Worm (Caenorhabditis elegans) whole organism, young adult: Measurements from ENCODE around the gene M117.3.

Experiments used
- B0261.1 ChIP-seq: sonication (generic microtip); optimal IDR thresholded peaks from 2 replicates; lab custom pipeline; 2016; ENCODE audit warnings: mild to moderate bottlenecking, missing genetic modification characterization, moderate library complexity, missing compliant biosample characterization
- B0336.3 ChIP-seq: fragments of 200-800 bp; sonication (Bioruptor generic); IDR thresholded peaks from 2 replicates; pipeline ENCODE4 v1.3.6; 2022; ENCODE audit warnings: missing genetic modification characterization, missing compliant biosample characterization
- C06A6.2 ChIP-seq: fragments of 200-800 bp; sonication (Bioruptor generic); conservative IDR thresholded peaks from 2 replicates; pipeline ENCODE4 v1.3.6; 2022; ENCODE audit warnings: missing genetic modification characterization, missing compliant biosample characterization
- F39B2.1 ChIP-seq: fragments of 200-800 bp; sonication (Bioruptor generic); IDR thresholded peaks from 2 replicates; pipeline ENCODE4 v1.3.6; 2022; ENCODE audit warnings: missing genetic modification reagents, missing genetic modification characterization, missing compliant biosample characterization
- F55B11.4 ChIP-seq: sonication (generic microtip); optimal IDR thresholded peaks from 2 replicates; lab custom pipeline; 2016; ENCODE audit warnings: missing compliant biosample characterization, missing genetic modification characterization, borderline replicate concordance; ENCODE audit not compliant: insufficient read depth
- F57A8.1 ChIP-seq: fragments of 200-800 bp; sonication (Bioruptor generic); optimal IDR thresholded peaks from 2 replicates; lab custom pipeline; 2018; ENCODE audit warnings: mild to moderate bottlenecking, missing genetic modification characterization, moderate library complexity, missing compliant biosample characterization
- K11D2.4 ChIP-seq: fragments of 200-800 bp; sonication (Bioruptor generic); IDR thresholded peaks from 2 replicates; pipeline ENCODE4 v1.3.6; 2022; ENCODE audit warnings: missing genetic modification reagents, missing genetic modification characterization, missing compliant biosample characterization
- Y53F4B.3 ChIP-seq: fragments of 200-800 bp; sonication (Bioruptor generic); IDR thresholded peaks from 2 replicates; pipeline ENCODE4 v1.3.6; 2022; ENCODE audit warnings: missing genetic modification reagents, missing genetic modification characterization, missing compliant biosample characterization
- Y79H2A.3 ChIP-seq: fragments of 200-800 bp; sonication (Bioruptor generic); conservative IDR thresholded peaks from 2 replicates; pipeline ENCODE4 v1.3.6; 2022; ENCODE audit warnings: missing genetic modification reagents, missing genetic modification characterization, missing compliant biosample characterization
- ZK185.1 ChIP-seq: sonication (generic microtip); optimal IDR thresholded peaks from 2 replicates; lab custom pipeline; 2016; ENCODE audit warnings: mild to moderate bottlenecking, missing genetic modification characterization, missing compliant biosample characterization; ENCODE audit not compliant: poor library complexity, severe bottlenecking
- ama-1 ChIP-seq, 3 experiments: fragments of 150-350 bp in 1 of 3; sonication (generic microtip) in 2 of 3; optimal IDR thresholded peaks; 2 replicates each; lab custom pipeline; 2014 to 2018; ENCODE audit warnings: missing biosample characterization in 2 of 3, missing genetic modification characterization in 2 of 3, missing genetic modification reagents in 2 of 3
- aptf-3 ChIP-seq: fragments of 200-800 bp; sonication (Bioruptor generic); IDR thresholded peaks from 2 replicates; pipeline ENCODE4 v1.3.6; 2022; ENCODE audit warnings: missing genetic modification characterization, missing compliant biosample characterization
- athp-1 ChIP-seq: sonication (generic microtip); optimal IDR thresholded peaks from 2 replicates; lab custom pipeline; 2017; ENCODE audit warnings: mild to moderate bottlenecking, missing genetic modification characterization, missing compliant biosample characterization
- attf-5 ChIP-seq: fragments of 200-800 bp; sonication (Bioruptor generic); optimal IDR thresholded peaks from 2 replicates; lab custom pipeline; 2018; ENCODE audit warnings: mild to moderate bottlenecking, missing genetic modification characterization, missing compliant biosample characterization
- attf-6 ChIP-seq: fragments of 200-800 bp; sonication (Bioruptor generic); IDR thresholded peaks from 2 replicates; pipeline ENCODE4 v1.3.6; 2022; ENCODE audit warnings: missing genetic modification reagents, missing genetic modification characterization, missing compliant biosample characterization
- bed-1 ChIP-seq: fragments of 200-800 bp; sonication (Bioruptor generic); IDR thresholded peaks from 2 replicates; pipeline ENCODE4 v1.3.6; 2022; ENCODE audit warnings: missing genetic modification reagents, missing genetic modification characterization, missing compliant biosample characterization
- bed-2 ChIP-seq: fragments of 200-800 bp; sonication (Bioruptor generic); IDR thresholded peaks from 2 replicates; pipeline ENCODE4 v1.3.6; 2022; ENCODE audit warnings: missing genetic modification reagents, missing genetic modification characterization, missing compliant biosample characterization
- cebp-2 ChIP-seq: fragments of 200-800 bp; sonication (Bioruptor generic); IDR thresholded peaks from 2 replicates; pipeline ENCODE4 v1.3.6; 2022; ENCODE audit warnings: missing genetic modification characterization, missing compliant biosample characterization
- ceh-100 ChIP-seq: fragments of 200-800 bp; sonication (Bioruptor generic); IDR thresholded peaks from 2 replicates; pipeline ENCODE4 v1.3.6; 2022; ENCODE audit warnings: missing genetic modification reagents, missing genetic modification characterization, missing compliant biosample characterization
- ceh-40 ChIP-seq: fragments of 200-800 bp; sonication (Bioruptor generic); IDR thresholded peaks from 2 replicates; pipeline ENCODE4 v1.3.6; 2022; ENCODE audit warnings: missing genetic modification characterization, missing compliant biosample characterization
- die-1 ChIP-seq: sonication (generic microtip); optimal IDR thresholded peaks from 2 replicates; lab custom pipeline; 2016; ENCODE audit warnings: missing genotype, mild to moderate bottlenecking, missing genetic modification characterization, missing compliant biosample characterization
- dox-1 ChIP-seq: fragments of 200-800 bp; sonication (Bioruptor generic); IDR thresholded peaks from 2 replicates; pipeline ENCODE4 v1.3.6; 2022; ENCODE audit warnings: missing genetic modification reagents, missing genetic modification characterization, missing compliant biosample characterization
- efl-1 ChIP-seq: fragments of 150-350 bp; optimal IDR thresholded peaks from 2 replicates; lab custom pipeline; 2014; ENCODE audit warnings: missing biosample characterization, missing genetic modification reagents, missing genetic modification characterization
- egl-18 ChIP-seq: fragments of 200-800 bp; sonication (Bioruptor generic); IDR thresholded peaks from 2 replicates; pipeline ENCODE4 v1.3.6; 2022; ENCODE audit warnings: missing genetic modification reagents, missing genetic modification characterization, missing compliant biosample characterization
- egl-44 ChIP-seq: fragments of 200-800 bp; sonication (Bioruptor generic); IDR thresholded peaks from 2 replicates; pipeline ENCODE4 v1.3.6; 2022; ENCODE audit warnings: missing genetic modification reagents, missing genetic modification characterization, missing compliant biosample characterization
- fkh-3 ChIP-seq: sonication (generic microtip); optimal IDR thresholded peaks from 2 replicates; lab custom pipeline; 2016; ENCODE audit warnings: mild to moderate bottlenecking, missing genetic modification characterization, missing compliant biosample characterization
- gei-17 ChIP-seq: fragments of 200-800 bp; sonication (Bioruptor generic); optimal IDR thresholded peaks from 2 replicates; lab custom pipeline; 2018; ENCODE audit warnings: mild to moderate bottlenecking, missing genetic modification characterization, missing compliant biosample characterization
- hlh-12 ChIP-seq: sonication (generic microtip); optimal IDR thresholded peaks from 2 replicates; lab custom pipeline; 2016; ENCODE audit warnings: missing genetic modification characterization, missing compliant biosample characterization
- hlh-26 ChIP-seq: fragments of 200-800 bp; sonication (Bioruptor generic); conservative IDR thresholded peaks from 2 replicates; pipeline ENCODE4 v1.3.6; 2022; ENCODE audit warnings: missing genetic modification reagents, missing genetic modification characterization, missing compliant biosample characterization
- let-526 ChIP-seq: fragments of 200-800 bp; sonication (Bioruptor generic); IDR thresholded peaks from 2 replicates; pipeline ENCODE4 v1.3.6; 2022; ENCODE audit warnings: missing genetic modification reagents, missing genetic modification characterization, missing compliant biosample characterization
- lin-35 ChIP-seq, 3 experiments: fragments of 150-350 bp in 2 of 3; sonication (generic microtip) in 1 of 3; optimal IDR thresholded peaks; 2 replicates each; lab custom pipeline; 2014 to 2018; ENCODE audit warnings: missing biosample characterization in 3 of 3, missing genetic modification characterization in 3 of 3, missing genetic modification reagents in 3 of 3
- lir-1 ChIP-seq: fragments of 200-800 bp; sonication (Bioruptor generic); conservative IDR thresholded peaks from 2 replicates; pipeline ENCODE4 v1.3.6; 2022; ENCODE audit warnings: missing genetic modification reagents, missing genetic modification characterization, missing compliant biosample characterization
- lsy-27 ChIP-seq: sonication (generic microtip); optimal IDR thresholded peaks from 2 replicates; lab custom pipeline; 2017; ENCODE audit warnings: missing genetic modification characterization, mild to moderate bottlenecking, missing compliant biosample characterization, antibody characterized with exemption, missing genotype, borderline replicate concordance; ENCODE audit not compliant: insufficient read depth
- madf-3 ChIP-seq: fragments of 200-800 bp; sonication (Bioruptor generic); IDR thresholded peaks from 2 replicates; pipeline ENCODE4 v1.3.6; 2022; ENCODE audit warnings: missing genetic modification reagents, missing genetic modification characterization, missing compliant biosample characterization
- madf-6 ChIP-seq: fragments of 200-800 bp; sonication (Bioruptor generic); IDR thresholded peaks from 2 replicates; pipeline ENCODE4 v1.3.6; 2022; ENCODE audit warnings: missing genetic modification reagents, missing genetic modification characterization, missing compliant biosample characterization
- madf-8 ChIP-seq: fragments of 200-800 bp; sonication (Bioruptor generic); conservative IDR thresholded peaks from 2 replicates; pipeline ENCODE4 v1.3.6; 2022; ENCODE audit warnings: missing genetic modification reagents, missing genetic modification characterization, missing compliant biosample characterization
- mcd-1 ChIP-seq: fragments of 200-800 bp; sonication (Bioruptor generic); IDR thresholded peaks from 2 replicates; pipeline ENCODE4 v1.3.6; 2022; ENCODE audit warnings: missing genetic modification reagents, missing genetic modification characterization, missing compliant biosample characterization
- mes-4 ChIP-seq: sonication (generic microtip); optimal IDR thresholded peaks from 2 replicates; lab custom pipeline; 2016; ENCODE audit warnings: missing genotype, missing genetic modification characterization, missing compliant biosample characterization
- nfyb-1 ChIP-seq: fragments of 200-800 bp; sonication (Bioruptor generic); IDR thresholded peaks from 2 replicates; pipeline ENCODE4 v1.3.6; 2022; ENCODE audit warnings: missing genetic modification reagents, missing genetic modification characterization, missing compliant biosample characterization
- nhr-27 ChIP-seq: fragments of 200-800 bp; sonication (Bioruptor generic); optimal IDR thresholded peaks from 2 replicates; lab custom pipeline; 2018; ENCODE audit warnings: mild to moderate bottlenecking, missing genetic modification characterization, moderate library complexity, missing compliant biosample characterization
- nhr-90 ChIP-seq: sonication (generic microtip); optimal IDR thresholded peaks from 2 replicates; lab custom pipeline; 2016; ENCODE audit warnings: missing genotype, mild to moderate bottlenecking, missing genetic modification characterization, missing compliant biosample characterization
- pha-4 ChIP-seq: fragments of 150-350 bp; sonication (generic microtip); optimal IDR thresholded peaks from 2 replicates; lab custom pipeline; 2014; ENCODE audit warnings: missing biosample characterization, missing genetic modification reagents, missing genetic modification characterization
- tbp1 ChIP-seq: fragments of 200-800 bp; sonication (Bioruptor generic); optimal IDR thresholded peaks from 2 replicates; lab custom pipeline; 2018; ENCODE audit warnings: mild to moderate bottlenecking, missing genetic modification characterization, missing compliant biosample characterization
- tbx-9 ChIP-seq: sonication (generic microtip); optimal IDR thresholded peaks from 2 replicates; lab custom pipeline; 2016; ENCODE audit warnings: borderline replicate concordance, missing genetic modification characterization, inconsistent platforms, missing compliant biosample characterization
- xnd-1 ChIP-seq: sonication (generic microtip); optimal IDR thresholded peaks from 2 replicates; lab custom pipeline; 2016; ENCODE audit warnings: missing genotype, missing genetic modification reagents, missing genetic modification characterization, missing compliant biosample characterization
- ztf-25 ChIP-seq: fragments of 200-800 bp; sonication (Bioruptor generic); IDR thresholded peaks from 2 replicates; pipeline ENCODE4 v1.3.6; 2022; ENCODE audit warnings: missing genetic modification reagents, missing genetic modification characterization, missing compliant biosample characterization

The M117.3 gene

DNA sequence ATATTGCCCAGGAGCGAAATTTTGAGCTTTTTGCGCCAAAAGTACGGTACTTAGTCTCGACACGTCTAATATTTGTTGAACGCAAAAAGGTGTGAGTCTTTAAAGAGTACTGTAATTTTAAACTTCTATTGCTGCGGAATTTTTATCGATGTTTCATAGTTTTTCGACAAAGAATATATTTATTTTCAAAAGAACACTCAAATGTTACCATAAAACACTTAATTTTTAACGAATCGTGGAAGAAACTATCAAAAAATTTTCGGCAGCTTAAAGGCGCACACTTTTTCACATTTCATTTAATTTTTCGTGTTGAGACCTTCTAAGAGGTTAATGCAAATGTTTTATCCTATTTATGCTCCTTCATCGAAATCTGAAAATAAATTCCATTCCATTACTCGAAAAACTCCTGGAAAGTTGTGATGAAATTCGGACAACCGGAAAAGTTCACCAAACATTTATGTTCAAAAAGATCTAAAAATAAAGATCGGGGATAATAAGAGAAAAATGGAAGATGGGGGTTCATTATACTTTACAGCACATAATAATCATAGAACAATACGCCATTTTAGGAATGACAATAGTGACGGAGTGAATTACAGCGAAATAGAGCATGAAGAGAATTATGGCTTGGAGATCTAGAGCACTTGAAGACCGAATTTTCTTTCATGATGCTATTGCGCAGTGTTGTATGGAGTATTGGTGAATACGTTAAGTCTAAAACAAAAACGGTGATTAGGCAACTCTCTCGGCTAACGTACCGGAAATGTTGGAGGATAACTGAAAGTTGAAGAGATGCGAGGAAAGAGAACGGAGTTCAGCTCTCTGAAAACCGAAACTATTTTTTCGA lies 1.7 kb upstream of the M117.3 start (continued):
- TF ChIP-seq madf-8 (GFP tag; lab: Robert Waterston, UW) (peak; percentile 31), aptf-3 (GFP tag; lab: Robert Waterston, UW) (no peak), Y79H2A.3 (GFP tag; lab: Robert Waterston, UW) (peak; percentile 92), xnd-1 (peak; percentile 33), ztf-25 (GFP tag; lab: Robert Waterston, UW) (peak; percentile 79; the same call in 1 of the 2 replicates), F55B11.4 (no peak), ama-1 (optimal IDR thresholded peaks at IDR 0.05; lab: Kevin White, UChicago) (no peak), ama-1 (GFP tag; optimal IDR thresholded peaks at IDR 0.05; lab: Kevin White, UChicago) (peak; percentile 53 to 55), let-526 (peak; percentile 43; the same call in 1 of the 2 replicates), madf-6 (GFP tag; lab: Robert Waterston, UW) (peak; percentile 74), F39B2.1 (GFP tag; lab: Robert Waterston, UW) (peak; percentile 80), tbp1 (GFP tag; lab: Kevin White, UChicago) (peak; percentile 58), attf-6 (GFP tag; lab: Robert Waterston, UW) (peak; percentile 64), pha-4 (tag; lab: Kevin White, UChicago) (peak; percentile 53), K11D2.4 (no peak), ceh-40 (GFP tag; lab: Robert Waterston, UW) (no peak), egl-18 (no peak), C06A6.2 (GFP tag; lab: Robert Waterston, UW) (no peak; the same call in 1 of the 2 replicates), fkh-3 (tag; lab: Kevin White, UChicago) (no peak), efl-1 (peak; percentile 5), dox-1 (GFP tag; lab: Robert Waterston, UW) (0 out of 2 replicates have a peak, but pooled peaks have one; percentile 22), nfyb-1 (GFP tag; lab: Robert Waterston, UW) (no peak), die-1 (tag; lab: Kevin White, UChicago) (no peak), hlh-26 (GFP tag; lab: Robert Waterston, UW) (no peak), lsy-27 (tag; lab: Kevin White, UChicago) (no peak), B0336.3 (GFP tag; lab: Robert Waterston, UW) (peak; percentile 72), lin-35 (GFP tag; optimal IDR thresholded peaks at IDR 0.05; lab: Kevin White, UChicago) (peak in 2 of 3 experiments; percentile 31 to 66), bed-2 (no peak), nhr-90 (tag; lab: Kevin White, UChicago) (no peak), F57A8.1 (GFP tag; lab: Kevin White, UChicago) (no peak), athp-1 (tag; lab: Kevin White, UChicago) (peak; percentile 79), gei-17 (GFP tag; lab: Kevin White, UChicago) (no peak), bed-1 (GFP tag; lab: Robert Waterston, UW) (no peak), B0261.1 (tag; lab: Kevin White, UChicago) (no peak), lir-1 (GFP tag; lab: Robert Waterston, UW) (no peak), Y53F4B.3 (GFP tag; lab: Robert Waterston, UW) (no peak), egl-44 (GFP tag; lab: Robert Waterston, UW) (0 out of 2 replicates have a peak, but pooled peaks have one; percentile 7), ZK185.1 (peak; percentile 53), mes-4 (no peak), hlh-12 (tag; lab: Kevin White, UChicago) (no peak), cebp-2 (GFP tag; lab: Robert Waterston, UW) (0 out of 2 replicates have a peak, but pooled peaks have one; percentile 21), tbx-9 (tag; lab: Kevin White, UChicago) (no peak), ceh-100 (GFP tag; lab: Robert Waterston, UW) (no peak), nhr-27 (tag; lab: Kevin White, UChicago) (no peak), mcd-1 (peak; percentile 12; the same call in 1 of the 2 replicates), attf-5 (no peak), madf-3 (peak; percentile 64)
